Worm (Caenorhabditis elegans): ENCODE results near the gene idpb-5.

Gene idpb-5

ce11 chrV:11839220-11839619, at the start of gene idpb-5:
idpb-5 (plus strand) TSS chrV:11839520.
- TF ChIP-seq nhr-129 (tag; optimal IDR thresholded peaks at IDR 0.05): no peak
- TF ChIP-seq nhr-237 (tag; optimal IDR thresholded peaks at IDR 0.05): no peak
- no peak for TF ChIP-seq R02D3.7 (tag; optimal IDR thresholded peaks at IDR 0.05)
- no peak for TF ChIP-seq zag-1 (tag; optimal IDR thresholded peaks at IDR 0.05)
- no peak for TF ChIP-seq nhr-11 (tag; optimal IDR thresholded peaks at IDR 0.05)
- TF ChIP-seq mab-5 (tag; optimal IDR thresholded peaks at IDR 0.05): no peak
- TF ChIP-seq nhr-23 (tag; optimal IDR thresholded peaks at IDR 0.05): no peak
- TF ChIP-seq aly-2 (tag; optimal IDR thresholded peaks at IDR 0.05): no peak
- no peak for TF ChIP-seq unc-55 (GFP tag; optimal IDR thresholded peaks at IDR 0.05)
- TF ChIP-seq nhr-77 (tag; optimal IDR thresholded peaks at IDR 0.05): no peak
- no peak for TF ChIP-seq nhr-12 (tag; optimal IDR thresholded peaks at IDR 0.05)
- TF ChIP-seq ceh-82 (tag; optimal IDR thresholded peaks at IDR 0.05): no peak
- no peak for TF ChIP-seq sma-3 (GFP tag; optimal IDR thresholded peaks at IDR 0.05)
- TF ChIP-seq lin-11 (tag; optimal IDR thresholded peaks at IDR 0.05): no peak
- no peak for TF ChIP-seq ztf-11 (tag; optimal IDR thresholded peaks at IDR 0.05)
- TF ChIP-seq lsy-2 (tag; optimal IDR thresholded peaks at IDR 0.05): no peak

ce11 chrV:11794172-11794571, 45.1 kb upstream of the idpb-5 start:
- peak; percentile 38 for TF ChIP-seq blmp-1 (tag; optimal IDR thresholded peaks at IDR 0.05; ENCODE audit: insufficient read depth)
- peak; percentile 81 for TF ChIP-seq nhr-25 (tag; optimal IDR thresholded peaks at IDR 0.05)
- TF ChIP-seq nhr-21 (tag; optimal IDR thresholded peaks at IDR 0.05): no peak

- TF ChIP-seq sma-3 (GFP tag; optimal IDR thresholded peaks at IDR 0.05): peak; percentile 59
- peak; percentile 52 for TF ChIP-seq nhr-25 (tag; optimal IDR thresholded peaks at IDR 0.05)
- TF ChIP-seq sma-9 (GFP tag; optimal IDR thresholded peaks at IDR 0.05): peak; percentile 79
- TF ChIP-seq sma-9 (tag; optimal IDR thresholded peaks at IDR 0.05): no peak
- peak in 1 of 2 experiments; percentile 2 for TF ChIP-seq mdl-1 (tag; optimal IDR thresholded peaks at IDR 0.05)
- no peak for TF ChIP-seq mbf-1 (tag; optimal IDR thresholded peaks at IDR 0.05)
- TF ChIP-seq egl-27 (tag; optimal IDR thresholded peaks at IDR 0.05): peak; percentile 69
- peak; percentile 73 for TF ChIP-seq nhr-21 (tag; optimal IDR thresholded peaks at IDR 0.05)
- TF ChIP-seq ztf-1 (GFP tag; conservative IDR thresholded peaks at IDR 0.05): no peak
Observed at ce11 chrV:11795352-11795751, 44.0 kb upstream of the idpb-5 start.

- TF ChIP-seq nhr-21 (tag; optimal IDR thresholded peaks at IDR 0.05) (peak; percentile 13), lin-13 (GFP tag; optimal IDR thresholded peaks at IDR 0.05) (no peak), sma-3 (GFP tag; optimal IDR thresholded peaks at IDR 0.05) (peak; percentile 17), dmd-4 (tag; optimal IDR thresholded peaks at IDR 0.05) (no peak), blmp-1 (tag; optimal IDR thresholded peaks at IDR 0.05; ENCODE audit: insufficient read depth) (peak; percentile 2), sma-9 (GFP tag; optimal IDR thresholded peaks at IDR 0.05) (peak; percentile 81), sma-9 (tag; optimal IDR thresholded peaks at IDR 0.05) (no peak), nhr-25 (tag; optimal IDR thresholded peaks at IDR 0.05) (peak; percentile 53), crh-2 (tag; optimal IDR thresholded peaks at IDR 0.05) (peak; percentile 8)
Observed at ce11 chrV:11796343-11796742, 43.0 kb upstream of the idpb-5 start.

ce11 chrV:11797272-11797855, 42.0 kb upstream of the idpb-5 start:
- TF ChIP-seq egl-27 (tag; optimal IDR thresholded peaks at IDR 0.05) (no peak), sma-3 (GFP tag; optimal IDR thresholded peaks at IDR 0.05) (peak; percentile 13), nhr-11 (tag; optimal IDR thresholded peaks at IDR 0.05) (no peak), F13H6.1 (tag; optimal IDR thresholded peaks at IDR 0.05) (no peak), nhr-21 (tag; optimal IDR thresholded peaks at IDR 0.05) (peak; percentile 24), crh-2 (tag; optimal IDR thresholded peaks at IDR 0.05) (peak; percentile 6), nhr-25 (tag; optimal IDR thresholded peaks at IDR 0.05) (peak; percentile 68), lsy-2 (tag; optimal IDR thresholded peaks at IDR 0.05) (no peak), sma-9 (GFP tag; optimal IDR thresholded peaks at IDR 0.05) (peak; percentile 70), sma-9 (tag; optimal IDR thresholded peaks at IDR 0.05) (no peak), mab-5 (tag; optimal IDR thresholded peaks at IDR 0.05) (no peak), gmeb-1 (tag; optimal IDR thresholded peaks at IDR 0.05) (no peak), blmp-1 (tag; optimal IDR thresholded peaks at IDR 0.05; ENCODE audit: insufficient read depth) (peak; percentile 50), nhr-237 (tag; optimal IDR thresholded peaks at IDR 0.05) (no peak), ama-1 (optimal IDR thresholded peaks at IDR 0.05) (no peak), peb-1 (tag; optimal IDR thresholded peaks at IDR 0.05) (no peak)
